Worm (Caenorhabditis elegans) whole organism, young adult: ENCODE results near the gene F56H9.6.

Source experiments
- F37B4.10 ChIP-seq: fragments of 200-800 bp; sonication (Bioruptor generic); IDR thresholded peaks from 2 replicates; pipeline ENCODE4 v1.3.6; 2022; ENCODE audit warnings: missing genetic modification characterization, missing compliant biosample characterization
- Y53G8AR.9 ChIP-seq: fragments of 200-800 bp; sonication (Bioruptor generic); conservative IDR thresholded peaks from 2 replicates; pipeline ENCODE4 v1.3.6; 2022; ENCODE audit warnings: missing genetic modification reagents, missing genetic modification characterization, missing compliant biosample characterization
- Y95B8A.8 ChIP-seq: fragments of 200-800 bp; sonication (Bioruptor generic); IDR thresholded peaks from 2 replicates; pipeline ENCODE4 v1.3.6; 2022; ENCODE audit warnings: missing genetic modification reagents, missing genetic modification characterization, missing compliant biosample characterization
- dpl-1 ChIP-seq: fragments of 150-350 bp; optimal IDR thresholded peaks from 2 replicates; lab custom pipeline; 2014; ENCODE audit warnings: missing biosample characterization, missing genetic modification reagents, missing genetic modification characterization
- repo-1 ChIP-seq: sonication (generic microtip); optimal IDR thresholded peaks from 2 replicates; lab custom pipeline; 2017; ENCODE audit warnings: mild to moderate bottlenecking, missing genetic modification characterization, missing compliant biosample characterization

DNA sequence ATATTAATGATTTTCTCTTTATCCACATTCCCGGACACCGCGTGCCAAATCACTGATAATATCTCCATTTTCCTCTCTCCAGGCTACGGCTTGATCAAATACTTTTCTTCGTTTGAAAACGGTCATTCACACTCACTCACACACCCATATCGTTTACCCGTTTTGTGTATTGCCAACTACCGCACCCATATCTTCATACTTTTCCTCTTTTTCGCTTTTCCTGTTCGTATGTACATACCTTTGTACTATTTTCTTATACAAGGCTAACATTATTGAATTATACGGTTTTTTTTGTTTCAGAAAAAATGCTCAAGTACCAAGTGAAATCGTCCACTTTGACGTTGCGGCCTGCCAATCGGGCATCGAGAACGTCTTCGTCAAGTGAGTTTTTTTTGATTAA lies 38.3 kb upstream of the F56H9.6 start, which contains the start of gene W05B10.4:
- no peak for TF ChIP-seq dpl-1
- no peak for TF ChIP-seq repo-1 (tag; lab: Kevin White, UChicago)
- TF ChIP-seq Y95B8A.8: no peak
- no peak for TF ChIP-seq F37B4.10 (GFP tag; lab: Robert Waterston, UW)
- TF ChIP-seq Y53G8AR.9 (GFP tag; lab: Robert Waterston, UW): no peak
